Worm (Caenorhabditis elegans) whole organism, mixed stage, embryonic: ENCODE measurements around the gene C31B8.7.
"Not testable (repeated sequence)": the region's sequence is repeated elsewhere in the genome, so short reads cannot be mapped to it uniquely, and the experiment has no call there.

ENCODE experiments used
- M03D4.4 ChIP-seq: sonication (generic microtip); optimal IDR thresholded peaks from 2 replicates; lab custom pipeline; 2017; ENCODE audit warnings: mild to moderate bottlenecking, missing genetic modification characterization, missing compliant biosample characterization
- bed-3 ChIP-seq: fragments of 200-800 bp; sonication (Bioruptor generic); optimal IDR thresholded peaks from 3 replicates; lab custom pipeline; 2018; ENCODE audit warnings: mild to moderate bottlenecking, missing genetic modification characterization, moderate library complexity, missing compliant biosample characterization
- blmp-1 ChIP-seq: fragments of 150-350 bp; optimal IDR thresholded peaks from 2 replicates; lab custom pipeline; 2014; ENCODE audit warnings: missing biosample characterization, missing genetic modification characterization
- ceh-39 ChIP-seq: fragments of 150-350 bp; optimal IDR thresholded peaks from 2 replicates; lab custom pipeline; 2014; ENCODE audit warnings: missing biosample characterization, missing genetic modification characterization
- ceh-43 ChIP-seq: fragments of 200-800 bp; sonication (Bioruptor generic); optimal IDR thresholded peaks from 2 replicates; lab custom pipeline; 2018; ENCODE audit warnings: mild to moderate bottlenecking, missing genetic modification characterization, moderate library complexity, missing compliant biosample characterization
- ceh-83 ChIP-seq: fragments of 200-800 bp; sonication (Bioruptor generic); optimal IDR thresholded peaks from 2 replicates; lab custom pipeline; 2018; ENCODE audit warnings: mild to moderate bottlenecking, missing genetic modification characterization, missing compliant biosample characterization
- ces-1 ChIP-seq: fragments of 150-350 bp; optimal IDR thresholded peaks from 2 replicates; lab custom pipeline; 2014; ENCODE audit warnings: missing biosample characterization, missing genetic modification reagents, missing genetic modification characterization
- cnd-1 ChIP-seq: fragments of 200-800 bp; sonication (Bioruptor generic); optimal IDR thresholded peaks from 2 replicates; lab custom pipeline; 2018; ENCODE audit warnings: mild to moderate bottlenecking, missing genetic modification characterization, missing compliant biosample characterization
- drap-1 ChIP-seq: fragments of 200-800 bp; sonication (Bioruptor generic); optimal IDR thresholded peaks from 3 replicates; lab custom pipeline; 2018; ENCODE audit warnings: mild to moderate bottlenecking, missing genetic modification characterization, missing compliant biosample characterization
- ham-2 ChIP-seq: fragments of 200-800 bp; sonication (Bioruptor generic); optimal IDR thresholded peaks from 2 replicates; lab custom pipeline; 2018; ENCODE audit warnings: mild to moderate bottlenecking, missing genetic modification characterization, missing compliant biosample characterization
- hlh-1 ChIP-seq: fragments of 150-350 bp; optimal IDR thresholded peaks from 2 replicates; lab custom pipeline; 2014; ENCODE audit warnings: missing biosample characterization, missing genetic modification reagents, missing genetic modification characterization
- lin-13 ChIP-seq: fragments of 150-350 bp; optimal IDR thresholded peaks from 2 replicates; lab custom pipeline; 2014; ENCODE audit warnings: missing biosample characterization, missing genetic modification characterization
- lin-32 ChIP-seq: fragments of 200-800 bp; sonication (Bioruptor generic); optimal IDR thresholded peaks from 2 replicates; lab custom pipeline; 2018; ENCODE audit warnings: mild to moderate bottlenecking, missing genetic modification characterization, missing compliant biosample characterization
- lsy-2 ChIP-seq: fragments of 150-350 bp; optimal IDR thresholded peaks from 2 replicates; lab custom pipeline; 2014; ENCODE audit warnings: missing biosample characterization, missing genetic modification characterization
- mab-5 ChIP-seq: fragments of 150-350 bp; optimal IDR thresholded peaks from 2 replicates; lab custom pipeline; 2014; ENCODE audit warnings: missing biosample characterization, missing genetic modification characterization
- mep-1 ChIP-seq: fragments of 150-350 bp; optimal IDR thresholded peaks from 2 replicates; lab custom pipeline; 2017; ENCODE audit warnings: missing biosample characterization, missing genetic modification reagents, missing genetic modification characterization, inconsistent platforms
- mls-2 ChIP-seq: sonication (generic microtip); optimal IDR thresholded peaks from 2 replicates; lab custom pipeline; 2016; ENCODE audit warnings: mild to moderate bottlenecking, missing genetic modification characterization, moderate library complexity, missing compliant biosample characterization
- nhr-12 ChIP-seq: fragments of 150-350 bp; optimal IDR thresholded peaks from 2 replicates; lab custom pipeline; 2014; ENCODE audit warnings: missing biosample characterization, missing genetic modification characterization
- nhr-2 ChIP-seq: fragments of 150-350 bp; optimal IDR thresholded peaks from 2 replicates; lab custom pipeline; 2014; ENCODE audit warnings: missing biosample characterization, missing genetic modification characterization
- nhr-237 ChIP-seq: fragments of 150-350 bp; optimal IDR thresholded peaks from 2 replicates; lab custom pipeline; 2014; ENCODE audit warnings: missing biosample characterization, missing genetic modification characterization
- nhr-28 ChIP-seq: fragments of 150-350 bp; optimal IDR thresholded peaks from 2 replicates; lab custom pipeline; 2014; ENCODE audit warnings: missing biosample characterization, missing genetic modification characterization
- nhr-76 ChIP-seq: sonication (generic microtip); optimal IDR thresholded peaks from 2 replicates; lab custom pipeline; 2017; ENCODE audit warnings: missing biosample characterization, missing genetic modification characterization
- pha-4 ChIP-seq: fragments of 150-350 bp; optimal IDR thresholded peaks from 2 replicates; lab custom pipeline; 2018; ENCODE audit warnings: missing biosample characterization, missing genetic modification reagents, missing genetic modification characterization
- sem-2 ChIP-seq: fragments of 200-800 bp; sonication (Bioruptor generic); optimal IDR thresholded peaks from 2 replicates; lab custom pipeline; 2018; ENCODE audit warnings: mild to moderate bottlenecking, missing genetic modification characterization, missing compliant biosample characterization
- snpc-4 ChIP-seq: fragments of 150-350 bp; optimal IDR thresholded peaks from 2 replicates; lab custom pipeline; 2014; ENCODE audit warnings: missing biosample characterization, missing genetic modification characterization
- sptf-1 ChIP-seq: sonication (generic microtip); optimal IDR thresholded peaks from 2 replicates; lab custom pipeline; 2017; ENCODE audit warnings: mild to moderate bottlenecking, missing genetic modification characterization, moderate library complexity, missing compliant biosample characterization
- tbx-8 ChIP-seq: fragments of 200-800 bp; sonication (Bioruptor generic); optimal IDR thresholded peaks from 2 replicates; lab custom pipeline; 2018; ENCODE audit warnings: mild to moderate bottlenecking, missing genetic modification characterization, moderate library complexity, missing compliant biosample characterization
- unc-120 ChIP-seq: sonication (generic microtip); optimal IDR thresholded peaks from 2 replicates; lab custom pipeline; 2017; ENCODE audit warnings: missing genetic modification characterization, missing compliant biosample characterization; ENCODE audit not compliant: poor library complexity, severe bottlenecking
- unc-39 ChIP-seq: fragments of 150-350 bp; optimal IDR thresholded peaks from 2 replicates; lab custom pipeline; 2014; ENCODE audit warnings: missing biosample characterization, missing genetic modification characterization
- unc-62 ChIP-seq: fragments of 150-350 bp; optimal IDR thresholded peaks from 2 replicates; lab custom pipeline; 2014; ENCODE audit warnings: missing biosample characterization, missing genetic modification reagents, missing genetic modification characterization
- zip-8 ChIP-seq: fragments of 150-350 bp; optimal IDR thresholded peaks from 2 replicates; lab custom pipeline; 2014; ENCODE audit warnings: missing biosample characterization, missing genetic modification characterization

C31B8.7 gene

ce11 chrV:2903227-2903626 is at the start of gene C31B8.7:
C31B8.7 (minus strand) TSS chrV:2903327.
- TF ChIP-seq nhr-237 (tag; lab: Kevin White, UChicago): no peak
- no peak for TF ChIP-seq tbx-8 (GFP tag; lab: Kevin White, UChicago)
- TF ChIP-seq, all 35 proteins: peak for 0

- not testable (repeated sequence) for TF ChIP-seq sem-2 (GFP tag; lab: Kevin White, UChicago); bed-3 (GFP tag; lab: Kevin White, UChicago); unc-39 (tag; lab: Kevin White, UChicago)
These were observed 49.0 kb upstream of the C31B8.7 start, which contains the start of gene srw-122 for ce11 chrV:2952102-2952501. srw-122 (minus strand) TSS chrV:2952202.

- TF ChIP-seq ceh-43 (GFP tag; lab: Kevin White, UChicago) (no peak), nhr-76 (tag; lab: Kevin White, UChicago) (no peak), nhr-12 (tag; lab: Kevin White, UChicago) (no peak), unc-39 (tag; lab: Kevin White, UChicago) (no peak), ceh-39 (tag; lab: Kevin White, UChicago) (no peak), mep-1 (tag; lab: Kevin White, UChicago) (no peak), ces-1 (no peak), ceh-83 (GFP tag; lab: Kevin White, UChicago) (no peak), nhr-2 (tag; lab: Kevin White, UChicago) (no peak), sem-2 (GFP tag; lab: Kevin White, UChicago) (no peak), drap-1 (GFP tag; lab: Kevin White, UChicago) (no peak), pha-4 (no peak), mab-5 (no peak), M03D4.4 (tag; lab: Kevin White, UChicago) (no peak), lin-32 (GFP tag; lab: Kevin White, UChicago) (no peak), nhr-28 (tag; lab: Kevin White, UChicago) (no peak), unc-62 (no peak), lin-13 (tag; lab: Kevin White, UChicago) (no peak), lsy-2 (no peak), unc-120 (tag; lab: Kevin White, UChicago) (no peak)
These were observed 42.5 kb upstream of the C31B8.7 start, which contains the start of gene srh-87 for ce11 chrV:2945602-2946001. srh-87 (minus strand) TSS chrV:2945702.

- TF ChIP-seq M03D4.4 (tag; lab: Kevin White, UChicago) (no peak), snpc-4 (tag; lab: Kevin White, UChicago) (no peak), drap-1 (GFP tag; lab: Kevin White, UChicago) (no peak), nhr-2 (tag; lab: Kevin White, UChicago) (no peak), nhr-28 (tag; lab: Kevin White, UChicago) (no peak)
- TF ChIP-seq, all 35 proteins: peak for 0
These were observed 40.7 kb upstream of the C31B8.7 start, which contains the start of gene srw-137 for ce11 chrV:2943859-2944258. srw-137 (minus strand) TSS chrV:2943959.

ce11 chrV:2942247-2942646 is 39.1 kb upstream of the C31B8.7 start:
- TF ChIP-seq mls-2 (no peak), lin-32 (GFP tag; lab: Kevin White, UChicago) (no peak), drap-1 (GFP tag; lab: Kevin White, UChicago) (no peak), lsy-2 (no peak), sem-2 (GFP tag; lab: Kevin White, UChicago) (no peak), hlh-1 (no peak), unc-120 (tag; lab: Kevin White, UChicago) (no peak), cnd-1 (no peak), mep-1 (tag; lab: Kevin White, UChicago) (no peak), blmp-1 (no peak), sptf-1 (no peak), mab-5 (no peak), ceh-43 (GFP tag; lab: Kevin White, UChicago) (no peak), lin-13 (tag; lab: Kevin White, UChicago) (no peak)

ce11 chrV:2941405-2941804 is 38.3 kb upstream of the C31B8.7 start, which contains the start of gene srw-143:
srw-143 (minus strand) TSS chrV:2941505.
- TF ChIP-seq ceh-83 (GFP tag; lab: Kevin White, UChicago): no peak
- no peak for TF ChIP-seq nhr-12 (tag; lab: Kevin White, UChicago)
- no peak for TF ChIP-seq ham-2 (GFP tag; lab: Kevin White, UChicago)
- TF ChIP-seq lin-13 (tag; lab: Kevin White, UChicago): no peak
- TF ChIP-seq unc-120 (tag; lab: Kevin White, UChicago): no peak
- TF ChIP-seq nhr-2 (tag; lab: Kevin White, UChicago): no peak
- no peak for TF ChIP-seq sem-2 (GFP tag; lab: Kevin White, UChicago)
- no peak for TF ChIP-seq drap-1 (GFP tag; lab: Kevin White, UChicago)
- TF ChIP-seq snpc-4 (tag; lab: Kevin White, UChicago): no peak
- no peak for TF ChIP-seq bed-3 (GFP tag; lab: Kevin White, UChicago)
- no peak for TF ChIP-seq zip-8 (tag; lab: Kevin White, UChicago)
- TF ChIP-seq blmp-1: no peak
- no peak for TF ChIP-seq pha-4
- no peak for TF ChIP-seq nhr-76 (tag; lab: Kevin White, UChicago)
- no peak for TF ChIP-seq sptf-1
- no peak for TF ChIP-seq lin-32 (GFP tag; lab: Kevin White, UChicago)
- TF ChIP-seq nhr-237 (tag; lab: Kevin White, UChicago): no peak
- TF ChIP-seq lsy-2: no peak
- TF ChIP-seq ces-1: no peak
